Fruit fly (Drosophila melanogaster): ENCODE measurements around the gene Or65b.

dm6 chr3L:6296611-6297010 lies 28.8 kb upstream of the Or65b start:
- TF ChIP-seq CG12605 (GFP tag; IDR thresholded peaks at IDR 0.05) = no peak
- no peak for TF ChIP-seq CG8159 (tag; optimal IDR thresholded peaks at IDR 0.05)
- TF ChIP-seq CG17806 (tag; optimal IDR thresholded peaks at IDR 0.05) = no peak
- TF ChIP-seq CG4496 (GFP tag; IDR thresholded peaks at IDR 0.05) = no peak
- no peak for TF ChIP-seq CG8301 (tag; optimal IDR thresholded peaks at IDR 0.05)
- TF ChIP-seq gl (tag; optimal IDR thresholded peaks at IDR 0.05) = no peak
- no peak for TF ChIP-seq EcR (GFP tag; optimal IDR thresholded peaks at IDR 0.05)
- TF ChIP-seq Snoo (tag; optimal IDR thresholded peaks at IDR 0.05) = no peak
- no peak for TF ChIP-seq CG9948 (tag; optimal IDR thresholded peaks at IDR 0.05)
- TF ChIP-seq Pif1B (GFP tag; optimal IDR thresholded peaks at IDR 0.05) = no peak
- no peak for TF ChIP-seq D1 (tag; optimal IDR thresholded peaks at IDR 0.05)
- no peak for TF ChIP-seq CG34367 (tag; optimal IDR thresholded peaks at IDR 0.05)
- no peak for TF ChIP-seq fd96Ca (GFP tag; IDR thresholded peaks at IDR 0.05)

Measured in whole organism, pupa.